Fruit fly (Drosophila melanogaster): Measurements from ENCODE around the gene 5-HT2B.

5-HT2B gene

DNA sequence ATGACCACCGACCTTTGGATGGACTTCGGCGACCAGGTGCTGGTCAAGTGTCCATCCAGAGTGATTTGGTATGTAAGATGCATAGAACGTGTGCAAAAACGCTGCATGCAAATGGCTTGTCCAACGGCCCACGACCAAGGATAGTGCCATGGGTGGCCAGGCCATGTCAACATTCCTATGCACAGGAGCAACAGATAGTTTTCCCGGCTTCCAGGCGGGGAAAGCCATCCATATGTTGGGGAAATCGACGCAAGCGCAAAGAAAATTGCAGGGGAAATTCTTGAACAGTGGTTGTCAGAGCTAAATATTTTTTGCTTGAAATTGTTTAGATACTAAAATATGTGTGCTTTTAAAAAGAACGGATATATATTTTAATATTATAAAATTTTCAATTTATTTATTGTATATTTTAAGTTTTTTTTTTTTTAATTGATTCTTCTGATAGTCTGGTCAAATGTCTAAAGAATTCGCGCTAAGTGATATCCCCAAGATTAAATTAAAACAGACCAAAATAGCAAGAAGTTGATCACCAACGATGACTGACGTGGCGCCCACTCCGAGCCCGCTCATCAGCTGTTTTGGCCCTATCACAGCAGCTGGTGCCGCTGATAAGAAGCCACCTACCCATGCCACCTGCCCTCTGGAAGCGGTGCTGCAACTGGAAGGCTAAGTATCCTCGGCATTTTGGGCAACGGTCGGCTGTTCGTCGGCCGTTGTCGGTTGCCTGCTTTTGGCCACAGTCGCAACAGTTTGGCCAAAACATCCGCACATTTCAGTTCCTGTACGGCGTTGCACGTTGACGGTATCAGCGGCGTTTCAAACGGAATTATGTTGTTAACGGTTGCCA lies at the start of gene 5-HT2B:
TSS of gene 5-HT2B (plus strand) at position 797 of the 847 bp plus-strand sequence.
- TF ChIP-seq CG34367 (tag; optimal IDR thresholded peaks at IDR 0.05) (peak; percentile 5), fd96Ca (GFP tag; IDR thresholded peaks at IDR 0.05) (0 out of 3 replicates have a peak, but pooled peaks have one; percentile 20), CG12605 (GFP tag; IDR thresholded peaks at IDR 0.05) (peak; percentile 38; the same call in 1 of the 2 replicates), CG8159 (tag; optimal IDR thresholded peaks at IDR 0.05) (peak; percentile 61), gl (tag; optimal IDR thresholded peaks at IDR 0.05) (no peak), CG9948 (tag; optimal IDR thresholded peaks at IDR 0.05) (peak; percentile 45), CG15710 (tag; optimal IDR thresholded peaks at IDR 0.05) (peak; percentile 40), CG32121 (GFP tag; IDR thresholded peaks at IDR 0.05) (no peak), CG14655 (GFP tag; optimal IDR thresholded peaks at IDR 0.05) (peak; percentile 46), CG8301 (tag; optimal IDR thresholded peaks at IDR 0.05) (peak; percentile 8), Ets98B (GFP tag; IDR thresholded peaks at IDR 0.05) (no peak)

dm6 chr3R:8528862-8529261 lies 49.1 kb upstream of the 5-HT2B start, which contains the start of gene CG11741:
Gene CG11741, minus strand, starts transcription at chr3R:8528877.
- no peak for TF ChIP-seq CG10348 (GFP tag; IDR thresholded peaks at IDR 0.05)
- no peak for TF ChIP-seq gl (tag; optimal IDR thresholded peaks at IDR 0.05)
- no peak for TF ChIP-seq CG17806 (tag; optimal IDR thresholded peaks at IDR 0.05)
- TF ChIP-seq CG15710 (tag; optimal IDR thresholded peaks at IDR 0.05): no peak
- no peak for TF ChIP-seq CG13204 (GFP tag; optimal IDR thresholded peaks at IDR 0.05)

dm6 chr3R:8545915-8546314 lies 32.1 kb upstream of the 5-HT2B start:
- no peak for TF ChIP-seq Pif1B (GFP tag; optimal IDR thresholded peaks at IDR 0.05)
- no peak for TF ChIP-seq CG13204 (GFP tag; optimal IDR thresholded peaks at IDR 0.05)
- TF ChIP-seq CG9948 (tag; optimal IDR thresholded peaks at IDR 0.05): no peak
- TF ChIP-seq CG8159 (tag; optimal IDR thresholded peaks at IDR 0.05): peak; percentile 59
- TF ChIP-seq gl (tag; optimal IDR thresholded peaks at IDR 0.05): no peak

- TF ChIP-seq CG34367 (tag; optimal IDR thresholded peaks at IDR 0.05): no peak
- no peak for TF ChIP-seq fd96Ca (GFP tag; IDR thresholded peaks at IDR 0.05)
- no peak for TF ChIP-seq CG4496 (GFP tag; IDR thresholded peaks at IDR 0.05)
- no peak for TF ChIP-seq Pif1A (GFP tag; optimal IDR thresholded peaks at IDR 0.05)
- no peak for TF ChIP-seq CG32121 (GFP tag; IDR thresholded peaks at IDR 0.05)
- no peak for TF ChIP-seq CG13204 (GFP tag; optimal IDR thresholded peaks at IDR 0.05)
- TF ChIP-seq D1 (tag; optimal IDR thresholded peaks at IDR 0.05): no peak
- TF ChIP-seq CG12605 (GFP tag; IDR thresholded peaks at IDR 0.05): no peak
- no peak for TF ChIP-seq CG8159 (tag; optimal IDR thresholded peaks at IDR 0.05)
- TF ChIP-seq CG14655 (GFP tag; optimal IDR thresholded peaks at IDR 0.05): no peak
- no peak for TF ChIP-seq CG15710 (tag; optimal IDR thresholded peaks at IDR 0.05)
- no peak for TF ChIP-seq Ets98B (GFP tag; IDR thresholded peaks at IDR 0.05)
- TF ChIP-seq CG9948 (tag; optimal IDR thresholded peaks at IDR 0.05): no peak
- TF ChIP-seq gl (tag; optimal IDR thresholded peaks at IDR 0.05): no peak
- TF ChIP-seq CG17806 (tag; optimal IDR thresholded peaks at IDR 0.05): no peak
- TF ChIP-seq Pif1B (GFP tag; optimal IDR thresholded peaks at IDR 0.05): no peak
These were observed 25.7 kb upstream of the 5-HT2B start, which contains the start of gene Or85d for dm6 chr3R:8552308-8552707. Gene Or85d, plus strand, starts transcription at chr3R:8552608.

dm6 chr3R:8561522-8561921 lies 16.5 kb upstream of the 5-HT2B start, which contains the start of gene pch2:
Gene pch2, minus strand, starts transcription at chr3R:8561764.
- TF ChIP-seq D1 (tag; optimal IDR thresholded peaks at IDR 0.05) (no peak), CG14655 (GFP tag; optimal IDR thresholded peaks at IDR 0.05) (no peak), CG9948 (tag; optimal IDR thresholded peaks at IDR 0.05) (no peak), CG10348 (GFP tag; IDR thresholded peaks at IDR 0.05) (no peak), rn (GFP tag; IDR thresholded peaks at IDR 0.05) (no peak), CG13204 (GFP tag; optimal IDR thresholded peaks at IDR 0.05) (no peak), fd96Ca (GFP tag; IDR thresholded peaks at IDR 0.05) (no peak), Pif1A (GFP tag; optimal IDR thresholded peaks at IDR 0.05) (no peak), CG34367 (tag; optimal IDR thresholded peaks at IDR 0.05) (no peak)

DNA sequence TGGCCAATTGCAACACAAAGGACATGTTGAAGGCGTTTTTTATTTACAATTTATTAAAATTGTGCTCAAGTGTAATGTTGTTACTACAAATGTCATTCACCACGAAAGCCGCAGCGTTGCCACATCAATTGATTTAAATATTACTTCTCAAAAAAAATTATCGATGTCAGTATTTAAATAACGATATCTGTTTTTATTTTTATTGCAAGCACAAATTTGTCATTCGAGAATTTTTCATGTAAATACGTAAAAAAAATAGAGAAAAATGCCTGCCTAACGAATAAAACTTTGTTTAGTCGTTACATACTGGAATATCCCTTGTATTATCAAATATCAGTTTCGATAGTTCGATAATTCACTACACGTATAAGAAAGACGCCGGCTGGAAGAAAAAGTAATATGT lies 15.5 kb upstream of the 5-HT2B start, which contains the start of the genes mRpS18A and CG31460:
TSS of gene mRpS18A (minus strand) at position 110 of the 403 bp plus-strand sequence.
TSS of gene CG31460 (plus strand) at position 190 of the 403 bp plus-strand sequence.
- TF ChIP-seq CG17806 (tag; optimal IDR thresholded peaks at IDR 0.05): no peak
- no peak for TF ChIP-seq CG4496 (GFP tag; IDR thresholded peaks at IDR 0.05)
- no peak for TF ChIP-seq EcR (GFP tag; optimal IDR thresholded peaks at IDR 0.05)
- TF ChIP-seq D1 (tag; optimal IDR thresholded peaks at IDR 0.05): no peak
- no peak for TF ChIP-seq Pif1A (GFP tag; optimal IDR thresholded peaks at IDR 0.05)
- TF ChIP-seq rn (GFP tag; IDR thresholded peaks at IDR 0.05): no peak
- TF ChIP-seq CG13204 (GFP tag; optimal IDR thresholded peaks at IDR 0.05): no peak

DNA sequence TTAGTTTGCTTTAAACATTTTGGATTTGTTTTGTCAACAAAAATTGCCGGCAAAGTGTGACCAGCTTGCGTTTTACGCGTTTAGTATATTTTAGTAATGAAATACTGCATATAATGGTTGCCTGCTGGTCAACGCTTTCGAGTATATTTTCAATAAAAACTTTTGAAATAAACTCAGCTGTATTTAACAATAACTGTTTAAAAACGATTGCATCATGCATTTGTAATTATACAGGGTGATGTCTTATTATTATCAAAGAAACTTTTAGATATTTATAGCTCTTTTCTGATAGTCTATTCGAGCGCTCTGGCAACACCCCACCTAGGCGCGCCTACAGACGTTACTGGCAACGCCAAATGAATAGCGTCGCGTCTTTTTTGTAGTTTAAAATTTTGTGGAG lies 14.2 kb upstream of the 5-HT2B start, which contains the start of gene Cenp-C:
TSS of gene Cenp-C (plus strand) at position 332 of the 400 bp plus-strand sequence.
- TF ChIP-seq CG13204 (GFP tag; optimal IDR thresholded peaks at IDR 0.05) (no peak), EcR (GFP tag; optimal IDR thresholded peaks at IDR 0.05) (no peak), CG10348 (GFP tag; IDR thresholded peaks at IDR 0.05) (no peak), CG32121 (GFP tag; IDR thresholded peaks at IDR 0.05) (no peak), CG15710 (tag; optimal IDR thresholded peaks at IDR 0.05) (no peak), CG34367 (tag; optimal IDR thresholded peaks at IDR 0.05) (no peak), CG4496 (GFP tag; IDR thresholded peaks at IDR 0.05) (no peak), rn (GFP tag; IDR thresholded peaks at IDR 0.05) (no peak), CG12605 (GFP tag; IDR thresholded peaks at IDR 0.05) (no peak), fd96Ca (GFP tag; IDR thresholded peaks at IDR 0.05) (no peak), Pif1A (GFP tag; optimal IDR thresholded peaks at IDR 0.05) (no peak), Snoo (tag; optimal IDR thresholded peaks at IDR 0.05) (no peak), gl (tag; optimal IDR thresholded peaks at IDR 0.05) (no peak), CG8159 (tag; optimal IDR thresholded peaks at IDR 0.05) (no peak), Pif1B (GFP tag; optimal IDR thresholded peaks at IDR 0.05) (no peak), CG9948 (tag; optimal IDR thresholded peaks at IDR 0.05) (no peak), Ets98B (GFP tag; IDR thresholded peaks at IDR 0.05) (no peak), CG14655 (GFP tag; optimal IDR thresholded peaks at IDR 0.05) (no peak), CG8301 (tag; optimal IDR thresholded peaks at IDR 0.05) (no peak), CG17806 (tag; optimal IDR thresholded peaks at IDR 0.05) (no peak)

Measured in whole organism, pupa.